Fruit fly (Drosophila melanogaster): Measurements from ENCODE around the gene CG9691.
A peak's percentile ranks its signal among the peaks of the same experiment; 100 is the strongest.

DNA sequence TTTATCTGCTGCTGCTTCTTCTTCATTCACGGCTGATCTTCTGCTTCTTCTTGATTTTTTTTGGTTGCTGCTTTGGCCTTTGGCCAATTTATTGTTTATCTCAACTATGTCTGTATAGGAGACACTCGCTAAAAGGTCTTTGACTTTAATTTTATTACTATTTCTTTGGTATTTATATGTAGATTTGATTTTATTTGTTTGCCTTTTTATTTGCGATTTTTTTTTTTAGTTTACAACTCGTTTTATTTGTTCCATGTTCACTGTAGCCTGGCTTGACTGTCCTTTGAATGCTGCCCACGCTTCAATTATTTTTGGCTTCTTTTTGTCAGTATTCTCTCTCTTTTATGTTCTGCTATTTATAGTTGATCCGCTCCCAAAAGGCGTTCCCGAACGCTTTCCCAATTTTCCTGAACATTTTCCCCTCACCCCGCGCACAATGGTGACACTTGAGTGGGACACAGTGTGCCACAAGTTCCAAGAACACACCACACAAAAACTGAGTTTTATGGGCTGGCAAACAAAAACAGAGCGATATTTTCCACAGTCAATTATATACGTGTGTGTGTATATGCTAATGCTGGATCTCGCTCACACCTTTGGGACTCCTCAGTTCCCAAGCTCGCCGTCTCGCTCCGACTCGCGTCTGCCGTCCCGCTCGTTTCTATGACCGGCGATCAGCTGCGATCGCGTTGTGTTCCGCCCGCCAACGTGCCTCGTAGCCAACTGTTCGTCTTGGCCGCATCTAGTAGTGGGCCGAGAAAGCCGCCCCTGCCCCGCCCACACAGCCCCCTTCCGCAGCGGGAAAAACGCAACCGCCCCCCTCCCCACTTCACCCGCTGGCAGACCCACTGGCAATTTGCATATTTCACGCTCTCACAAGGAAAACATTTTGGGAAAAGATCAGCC, 8.0 kb upstream of the CG9691 start, which contains the start of gene CG15247:
- TF ChIP-seq Hr96 (GFP tag; optimal IDR thresholded peaks at IDR 0.05) (no peak), CG5204 (GFP tag; optimal IDR thresholded peaks at IDR 0.05) (no peak), CG1620 (GFP tag; optimal IDR thresholded peaks at IDR 0.05) (no peak), kay (GFP tag; ENCODE audit: borderline replicate concordance) (no peak), Mnt (GFP tag; optimal IDR thresholded peaks at IDR 0.05) (no peak), cic (GFP tag; optimal IDR thresholded peaks at IDR 0.05) (no peak), CG7101 (tag; optimal IDR thresholded peaks at IDR 0.05) (peak; percentile 37), cnc (optimal IDR thresholded peaks at IDR 0.05) (no peak), CG33017 (tag; optimal IDR thresholded peaks at IDR 0.05) (no peak)
